Fruit fly (Drosophila melanogaster) ovary, adult (tissue): ENCODE measurements around the gene CG43675.

Source experiments
- CG17801 ChIP-seq: fragments of 200-800 bp; optimal IDR thresholded peaks from 2 replicates; lab custom pipeline; 2019; ENCODE audit warnings: missing biosample characterization, mild to moderate bottlenecking, missing genetic modification characterization, moderate library complexity; ENCODE audit not compliant: partially characterized antibody

Gene CG43675

dm6 chr3R:9341189-9342012 lies 13.9 kb upstream of the CG43675 start:
- peak; percentile 90 for TF ChIP-seq CG17801 (GFP tag; lab: Kevin White, UChicago)

DNA sequence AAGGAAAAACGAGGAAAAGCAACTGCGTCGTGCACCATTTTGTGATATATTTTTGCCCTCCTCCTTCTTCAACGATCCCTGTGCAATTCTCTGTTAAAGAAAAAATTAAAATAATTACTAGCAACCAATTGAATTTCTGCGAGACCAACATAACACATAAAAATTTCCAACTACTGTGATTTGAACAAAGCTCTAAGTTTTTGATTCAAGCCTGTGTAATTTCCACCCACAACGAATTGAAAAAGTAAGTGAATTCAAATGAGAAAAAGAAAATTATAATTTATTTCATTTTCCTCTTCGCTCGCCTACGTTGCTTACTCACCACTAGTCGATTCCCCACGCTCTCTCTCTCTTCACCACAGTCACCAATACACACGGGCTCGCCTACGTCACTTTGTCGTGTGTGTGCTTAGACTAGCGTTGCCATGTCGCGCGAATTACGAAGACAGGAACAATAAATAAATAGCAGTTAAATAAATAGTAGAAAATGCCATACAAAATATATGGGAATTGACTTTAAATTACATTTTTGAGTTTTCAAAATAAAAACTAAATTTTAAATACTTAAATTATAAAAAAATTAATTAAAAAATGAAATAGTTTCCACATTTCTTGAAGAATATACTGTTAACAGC lies 12.9 kb upstream of the CG43675 start:
- no peak for TF ChIP-seq CG17801 (GFP tag; lab: Kevin White, UChicago)

DNA sequence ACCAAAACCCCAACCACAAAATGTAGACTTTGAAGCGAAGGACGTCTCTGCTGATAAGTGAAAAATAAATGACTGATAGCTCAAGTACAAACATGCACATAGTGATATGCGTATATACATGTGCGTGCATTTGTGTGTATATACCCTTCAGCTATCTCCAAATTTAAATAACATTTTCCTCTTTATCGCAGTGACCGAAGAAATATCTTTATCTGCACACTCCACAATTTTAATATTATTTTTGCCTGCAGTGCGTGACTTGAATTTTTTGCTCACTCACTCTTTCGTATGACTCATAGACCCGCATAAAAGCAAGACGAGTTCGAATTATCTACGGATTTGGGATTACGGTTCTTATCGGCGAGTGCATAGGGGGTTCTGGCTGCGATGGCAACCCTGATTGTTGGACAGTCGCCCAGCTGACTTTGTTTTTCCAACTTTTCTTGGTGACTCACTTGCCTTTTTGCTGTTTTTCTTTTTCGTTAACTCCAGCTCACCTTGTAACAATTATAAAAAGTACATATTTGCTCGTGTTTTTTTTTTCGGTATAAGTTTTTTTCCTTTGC lies 12.2 kb upstream of the CG43675 start:
- no peak for TF ChIP-seq CG17801 (GFP tag; lab: Kevin White, UChicago)

DNA sequence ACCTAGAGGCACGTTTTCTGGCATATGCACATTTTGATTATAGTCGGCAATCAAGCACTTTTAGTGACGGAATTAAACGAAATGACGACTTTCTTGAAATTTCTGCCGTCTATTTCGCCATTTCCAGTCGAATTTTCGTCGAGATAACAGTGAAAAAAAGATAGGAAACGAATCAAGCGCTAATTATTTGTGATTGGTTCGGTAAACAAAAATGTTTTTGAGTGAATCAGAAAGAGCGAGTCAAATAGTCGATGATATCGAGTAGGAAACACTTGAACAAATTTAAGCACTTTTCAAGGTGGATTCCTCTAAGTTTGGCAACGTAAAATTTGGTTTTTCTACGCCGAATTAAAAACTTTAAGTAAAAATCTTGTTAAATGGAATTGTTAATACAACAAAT lies 11.7 kb upstream of the CG43675 start:
- TF ChIP-seq CG17801 (GFP tag; lab: Kevin White, UChicago), result peak; percentile 27

dm6 chr3R:9344186-9344790 lies 11.0 kb upstream of the CG43675 start:
- TF ChIP-seq CG17801 (GFP tag; lab: Kevin White, UChicago), result peak; percentile 46

DNA sequence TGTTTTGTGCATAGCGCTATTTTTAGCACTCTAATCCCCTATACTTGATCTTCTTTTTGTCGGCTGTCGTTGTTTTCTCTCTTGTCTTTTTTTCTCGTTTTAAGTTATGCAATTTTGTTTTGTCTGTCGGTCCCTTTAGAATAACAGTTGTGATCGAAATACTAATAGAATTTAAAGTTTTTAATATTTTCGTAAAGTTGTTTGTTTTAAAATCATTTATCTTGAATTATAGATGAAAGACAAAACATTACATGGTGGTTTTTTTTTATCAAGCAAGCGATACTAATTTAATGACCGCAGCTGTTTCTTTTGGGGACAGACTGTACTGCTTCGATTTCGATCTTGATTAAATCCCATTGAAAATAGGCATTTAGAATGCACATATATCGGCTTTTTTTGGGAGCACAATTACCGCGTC lies 10.5 kb upstream of the CG43675 start:
- no peak for TF ChIP-seq CG17801 (GFP tag; lab: Kevin White, UChicago)

- no peak for TF ChIP-seq CG17801 (GFP tag; lab: Kevin White, UChicago)
These were observed 9.4 kb upstream of the CG43675 start for dm6 chr3R:9345904-9346303.

- TF ChIP-seq CG17801 (GFP tag; lab: Kevin White, UChicago), result no peak
These were observed 8.8 kb upstream of the CG43675 start for dm6 chr3R:9346539-9346938.

DNA sequence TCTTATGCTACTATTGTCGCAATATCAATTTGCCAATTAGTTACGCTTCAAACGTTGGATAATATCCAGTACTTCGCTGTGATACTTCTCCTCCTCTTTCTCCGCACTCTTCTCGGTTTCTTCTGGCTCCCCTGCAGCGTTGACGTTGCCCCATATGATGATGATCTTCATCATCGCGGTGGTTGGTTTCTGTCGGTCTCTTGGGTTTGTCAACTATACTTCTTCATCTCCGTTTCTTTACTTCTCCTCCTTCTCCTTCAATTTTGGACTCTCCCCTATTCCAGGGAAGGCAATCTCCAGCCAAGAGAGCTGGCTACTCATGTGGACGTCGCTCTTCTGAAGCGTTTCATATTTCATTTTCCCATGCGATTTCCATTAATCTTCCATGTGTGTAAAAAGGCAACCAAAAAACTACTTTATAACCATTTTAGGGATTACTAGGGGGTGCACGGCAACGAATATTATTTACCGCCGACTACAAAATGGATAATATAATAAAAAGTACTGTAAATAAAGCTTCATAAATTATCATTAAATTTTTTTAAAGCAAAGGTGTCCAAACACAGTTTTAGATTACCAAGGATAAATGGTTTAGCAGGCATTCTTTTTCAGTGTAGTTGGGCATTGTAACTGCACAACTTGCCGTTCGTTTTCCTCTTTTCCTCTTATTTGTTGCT lies 7.5 kb upstream of the CG43675 start:
- peak; percentile 57 for TF ChIP-seq CG17801 (GFP tag; lab: Kevin White, UChicago)

DNA sequence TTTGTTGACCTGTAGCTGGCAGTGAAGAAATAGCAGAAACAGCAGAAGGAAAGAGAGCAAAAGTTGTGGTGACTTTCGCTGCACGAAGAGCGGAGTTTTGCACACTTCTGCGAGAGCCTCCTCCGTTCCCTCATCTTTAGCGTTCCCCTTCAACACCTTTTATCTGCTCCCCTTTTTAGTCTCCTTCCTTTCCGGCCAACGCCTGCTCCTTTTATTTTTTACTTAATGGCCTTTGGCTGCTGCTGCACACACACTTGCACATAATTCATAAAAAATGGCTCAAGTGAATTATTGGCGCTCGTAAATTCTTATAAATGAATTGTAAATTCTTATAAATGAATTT lies 6.9 kb upstream of the CG43675 start:
- no peak for TF ChIP-seq CG17801 (GFP tag; lab: Kevin White, UChicago)

DNA sequence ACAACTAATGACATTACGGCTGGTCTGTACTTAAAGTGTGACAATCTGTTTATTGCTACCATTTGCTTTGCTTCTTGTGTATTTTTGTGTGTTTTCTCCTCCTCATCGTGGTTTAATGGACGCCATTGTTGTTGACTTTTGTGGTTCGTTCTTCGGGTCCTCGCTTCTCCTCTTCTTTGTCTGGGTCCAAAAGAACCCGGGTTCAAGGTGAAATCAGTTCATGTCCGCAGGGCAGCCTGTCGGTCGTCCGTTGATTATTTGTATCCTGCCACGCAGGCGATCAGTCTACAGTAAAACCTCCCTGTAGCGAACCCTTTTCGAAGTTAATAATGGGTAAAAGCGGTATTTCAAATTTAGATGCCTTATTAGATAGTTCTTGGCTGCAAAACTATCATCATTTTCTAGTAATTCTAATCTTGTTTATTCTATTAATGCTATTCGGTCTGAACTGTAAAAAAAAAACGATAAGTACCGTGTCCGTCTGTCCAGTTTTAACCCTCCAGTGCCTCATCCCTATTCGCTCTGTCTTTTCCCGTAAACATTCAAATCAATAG lies 6.0 kb upstream of the CG43675 start:
- no peak for TF ChIP-seq CG17801 (GFP tag; lab: Kevin White, UChicago)

DNA sequence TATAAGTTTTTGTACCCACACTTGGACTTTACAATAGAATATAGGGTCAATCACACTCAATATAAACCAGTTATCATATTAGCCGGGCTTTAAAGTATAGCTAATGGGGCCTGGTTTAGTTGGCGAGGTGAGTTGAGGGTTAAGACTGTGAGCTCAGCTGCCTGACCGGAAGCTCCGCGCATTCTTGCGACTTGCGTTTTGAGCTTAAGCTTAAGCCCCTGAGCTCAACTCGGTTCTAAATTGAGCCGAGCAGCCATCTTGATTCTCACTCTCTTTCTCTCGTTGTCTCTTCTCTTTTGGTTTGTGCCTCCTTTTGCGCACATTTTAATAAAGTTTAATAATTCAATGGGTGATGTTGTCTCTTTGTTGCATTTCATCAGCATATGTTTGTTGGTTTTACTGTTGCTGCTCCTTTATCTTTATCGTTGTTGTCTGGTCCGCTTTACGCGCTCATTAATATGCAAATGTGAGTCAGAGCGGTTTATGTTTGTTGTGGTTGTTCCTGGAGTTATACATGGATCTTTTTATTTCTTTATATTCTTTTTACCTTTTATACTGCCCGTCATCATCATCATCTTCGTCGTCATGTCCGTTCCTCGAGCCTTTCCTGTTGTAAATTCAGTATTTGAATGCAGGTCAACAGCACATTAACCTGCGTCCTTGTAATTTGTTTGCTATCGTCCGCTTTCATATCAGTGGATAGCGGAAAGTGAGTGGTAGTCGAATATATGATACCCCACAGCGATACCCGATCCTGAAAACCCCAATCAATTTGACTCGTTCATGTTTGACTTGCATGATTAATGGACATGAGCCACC lies 4.5 kb upstream of the CG43675 start:
- no peak for TF ChIP-seq CG17801 (GFP tag; lab: Kevin White, UChicago)

DNA sequence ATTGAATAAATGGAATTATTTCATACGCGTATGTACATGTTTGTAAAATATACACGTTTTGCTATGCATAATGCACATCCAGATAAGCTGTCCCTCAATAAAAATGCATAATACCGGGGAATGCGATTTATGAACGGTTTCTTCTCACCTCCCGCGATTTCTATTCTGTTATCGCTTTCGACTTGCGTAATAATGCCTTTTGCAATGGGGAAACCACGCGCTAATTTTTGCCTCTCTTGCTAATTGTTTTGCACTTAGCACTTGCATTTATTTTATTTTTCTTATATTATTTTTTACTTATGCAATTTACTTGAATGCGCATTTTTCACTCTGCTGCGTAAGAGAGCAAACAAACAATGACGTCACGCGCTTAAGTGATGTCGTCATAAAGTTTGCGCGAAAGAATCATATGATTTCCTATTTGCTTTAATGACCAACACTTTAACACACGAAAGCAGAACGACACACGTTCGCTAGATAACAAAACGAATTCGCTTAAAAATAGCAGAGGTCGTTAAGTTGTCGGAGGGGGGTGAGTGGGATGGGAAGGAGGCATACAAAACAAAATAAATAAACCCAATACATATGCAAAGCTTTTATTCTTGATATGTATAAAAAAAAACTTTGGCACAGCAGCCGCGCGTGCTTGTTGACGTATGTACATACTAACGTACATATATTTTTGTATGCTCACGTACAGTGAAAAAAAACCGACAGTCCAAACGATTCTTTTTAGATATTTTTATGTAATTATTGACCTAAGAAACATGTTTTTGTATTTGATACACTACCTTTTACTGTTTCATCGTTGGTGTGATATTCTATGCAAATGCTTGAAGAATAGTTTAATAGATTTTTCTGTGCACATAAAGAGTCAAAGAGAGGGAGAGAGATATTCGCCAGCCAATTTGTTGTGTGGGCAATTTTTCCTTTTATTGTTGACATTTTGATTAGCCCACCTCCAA lies 3.6 kb upstream of the CG43675 start:
- peak; percentile 53 for TF ChIP-seq CG17801 (GFP tag; lab: Kevin White, UChicago)
